Fruit fly (Drosophila melanogaster): ENCODE results near the gene Atg4b.

The Atg4b gene

dm6 chr3R:15367477-15367876 lies 10.8 kb upstream of the Atg4b start, which contains the start of gene CG34404:
Gene CG34404 (minus strand): TSS chr3R:15367665.
- no peak for TF ChIP-seq Aef1 (GFP tag; IDR thresholded peaks at IDR 0.05)
- peak; percentile 93 for TF ChIP-seq CG10267 (tag; optimal IDR thresholded peaks at IDR 0.05)
- TF ChIP-seq CG14710 (tag; optimal IDR thresholded peaks at IDR 0.05): peak; percentile 42
- TF ChIP-seq CG12236 (GFP tag; optimal IDR thresholded peaks at IDR 0.05): no peak
- TF ChIP-seq tll (GFP tag; optimal IDR thresholded peaks at IDR 0.05): no peak
- TF ChIP-seq PHDP (tag; optimal IDR thresholded peaks at IDR 0.05): no peak
- no peak for TF ChIP-seq zfh2 (GFP tag; optimal IDR thresholded peaks at IDR 0.05)
- TF ChIP-seq HLHmδ (GFP tag; optimal IDR thresholded peaks at IDR 0.05): no peak
- TF ChIP-seq CG6175 (GFP tag; IDR thresholded peaks at IDR 0.05): no peak
- peak; percentile 41 for TF ChIP-seq CG2116 (GFP tag; optimal IDR thresholded peaks at IDR 0.05)
- no peak for TF ChIP-seq grau (tag; optimal IDR thresholded peaks at IDR 0.05)
- TF ChIP-seq CG16813 (GFP tag; IDR thresholded peaks at IDR 0.05; ENCODE audit: partially characterized antibody): 0 out of 3 replicates have a peak, but pooled peaks have one; percentile 26
- TF ChIP-seq Side (GFP tag; optimal IDR thresholded peaks at IDR 0.05): peak; percentile 19
- no peak for TF ChIP-seq so (GFP tag; IDR thresholded peaks at IDR 0.05)
- peak; percentile 42; the same call in 1 of the 3 replicates for TF ChIP-seq HLH4C (GFP tag; IDR thresholded peaks at IDR 0.05; ENCODE audit: partially characterized antibody)
- TF ChIP-seq Nf-YB (GFP tag; optimal IDR thresholded peaks at IDR 0.05): no peak
- TF ChIP-seq CG8290 (GFP tag; optimal IDR thresholded peaks at IDR 0.05): no peak
- peak in 1 of 2 experiments; percentile 28 for TF ChIP-seq CG8290 (tag; optimal IDR thresholded peaks at IDR 0.05)
- no peak for TF ChIP-seq CG8388 (GFP tag; optimal IDR thresholded peaks at IDR 0.05)
- no peak for TF ChIP-seq CG10147 (GFP tag; optimal IDR thresholded peaks at IDR 0.05)
- TF ChIP-seq CG34422 (GFP tag; IDR thresholded peaks at IDR 0.05): no peak
- no peak for TF ChIP-seq CG13894 (tag; optimal IDR thresholded peaks at IDR 0.05)
- peak in 1 of 2 experiments; percentile 8 for TF ChIP-seq dpn (GFP tag; optimal IDR thresholded peaks at IDR 0.05)
- no peak for TF ChIP-seq TFAM (GFP tag; optimal IDR thresholded peaks at IDR 0.05)
- TF ChIP-seq unc-4 (GFP tag; IDR thresholded peaks at IDR 0.05; ENCODE audit: partially characterized antibody): 0 out of 2 replicates have a peak, but pooled peaks have one; percentile 24
- TF ChIP-seq CG10462 (GFP tag; optimal IDR thresholded peaks at IDR 0.05): no peak
- TF ChIP-seq lola (GFP tag; optimal IDR thresholded peaks at IDR 0.05): no peak
- peak; percentile 31 for TF ChIP-seq Sry-δ (GFP tag; optimal IDR thresholded peaks at IDR 0.05)
- TF ChIP-seq gro (GFP tag; optimal IDR thresholded peaks at IDR 0.05): no peak
- TF ChIP-seq ato (GFP tag; IDR thresholded peaks at IDR 0.05; ENCODE audit: partially characterized antibody): peak; percentile 17; the same call in 1 of the 2 replicates
- no peak for TF ChIP-seq Hand (GFP tag; optimal IDR thresholded peaks at IDR 0.05)
- TF ChIP-seq ham (GFP tag; IDR thresholded peaks at IDR 0.05): no peak
- no peak for TF ChIP-seq odd (GFP tag; optimal IDR thresholded peaks at IDR 0.05)
- TF ChIP-seq vfl (GFP tag; optimal IDR thresholded peaks at IDR 0.05): no peak
- no peak for TF ChIP-seq CG18599 (GFP tag; optimal IDR thresholded peaks at IDR 0.05)
- no peak for TF ChIP-seq fu2 (GFP tag; optimal IDR thresholded peaks at IDR 0.05)
- no peak for TF ChIP-seq trem (tag; optimal IDR thresholded peaks at IDR 0.05)
- no peak for TF ChIP-seq MTF-1 (GFP tag; optimal IDR thresholded peaks at IDR 0.05; ENCODE audit: borderline replicate concordance)
- TF ChIP-seq Elba2 (GFP tag; optimal IDR thresholded peaks at IDR 0.05): peak; percentile 31
- peak; percentile 45 for TF ChIP-seq stwl (tag; optimal IDR thresholded peaks at IDR 0.05)
- no peak for TF ChIP-seq lab (GFP tag; optimal IDR thresholded peaks at IDR 0.05)
- no peak for TF ChIP-seq Bgb (GFP tag; IDR thresholded peaks at IDR 0.05; ENCODE audit: partially characterized antibody)
- TF ChIP-seq CG11504 (tag; optimal IDR thresholded peaks at IDR 0.05): no peak
- TF ChIP-seq CG14860 (GFP tag; IDR thresholded peaks at IDR 0.05; ENCODE audit: partially characterized antibody): no peak
- no peak for TF ChIP-seq seq (GFP tag; IDR thresholded peaks at IDR 0.05)
- TF ChIP-seq zen2 (GFP tag; IDR thresholded peaks at IDR 0.05; ENCODE audit: partially characterized antibody): peak; percentile 32; the same call in 2 of the 3 replicates
- TF ChIP-seq Bdp1 (GFP tag; optimal IDR thresholded peaks at IDR 0.05): no peak
- TF ChIP-seq NC2β (GFP tag; optimal IDR thresholded peaks at IDR 0.05): no peak
- no peak for TF ChIP-seq CG30020 (tag; optimal IDR thresholded peaks at IDR 0.05)
